Worm (Caenorhabditis elegans): Measurements from ENCODE around the gene gbh-1.

ce11 chrII:10659585-10659984 lies 34.0 kb downstream of the gbh-1 start:
- TF ChIP-seq hrde-1 (tag; optimal IDR thresholded peaks at IDR 0.05; ENCODE audit: borderline replicate concordance), result no peak
- no peak for TF ChIP-seq ama-1 (optimal IDR thresholded peaks at IDR 0.05)
- TF ChIP-seq ama-1 (GFP tag; optimal IDR thresholded peaks at IDR 0.05), result no peak
- no peak for TF ChIP-seq ztf-6 (GFP tag; IDR thresholded peaks at IDR 0.05)
- no peak for TF ChIP-seq rcor-1 (GFP tag; IDR thresholded peaks at IDR 0.05)
